Worm (Caenorhabditis elegans) whole organism, L1 larva: ENCODE results near the gene nhr-87.

ENCODE experiments used
- C04F5.9 ChIP-seq: sonication (generic microtip); optimal IDR thresholded peaks from 2 replicates; lab custom pipeline; 2016; ENCODE audit warnings: missing genetic modification characterization, missing compliant biosample characterization
- F16B12.6 ChIP-seq: fragments of 150-350 bp; optimal IDR thresholded peaks from 2 replicates; lab custom pipeline; 2014; ENCODE audit warnings: missing biosample characterization, missing genetic modification characterization
- Y116A8C.19 ChIP-seq: sonication (generic microtip); optimal IDR thresholded peaks from 2 replicates; lab custom pipeline; 2016; ENCODE audit warnings: missing compliant biosample characterization, missing genetic modification characterization, borderline replicate concordance
- alr-1 ChIP-seq: fragments of 200-800 bp; sonication (Bioruptor generic); optimal IDR thresholded peaks from 2 replicates; lab custom pipeline; 2018; ENCODE audit warnings: borderline replicate concordance, mild to moderate bottlenecking, missing genetic modification characterization, missing compliant biosample characterization
- blmp-1 ChIP-seq: fragments of 150-350 bp; optimal IDR thresholded peaks from 2 replicates; lab custom pipeline; 2014; ENCODE audit warnings: missing biosample characterization, missing genetic modification characterization
- ceh-8 ChIP-seq: fragments of 200-800 bp; sonication (Bioruptor generic); optimal IDR thresholded peaks from 2 replicates; lab custom pipeline; 2018; ENCODE audit warnings: mild to moderate bottlenecking, missing genetic modification characterization, moderate library complexity, missing compliant biosample characterization
- ceh-82 ChIP-seq, 3 experiments: fragments of 150-350 bp in 1 of 3; sonication (generic microtip) in 2 of 3; optimal IDR thresholded peaks; 2 replicates each; lab custom pipeline; 2014 to 2017; ENCODE audit warnings: missing biosample characterization in 3 of 3, missing genetic modification characterization in 3 of 3
- dpl-1 ChIP-seq, 3 experiments: fragments of 150-350 bp in 2 of 3; sonication (generic microtip) in 1 of 3; optimal IDR thresholded peaks; 2 replicates each; lab custom pipeline; 2014 to 2017; ENCODE audit warnings: missing biosample characterization in 3 of 3, missing genetic modification characterization in 3 of 3, missing genetic modification reagents in 3 of 3
- dsc-1 ChIP-seq: sonication (generic microtip); optimal IDR thresholded peaks from 2 replicates; lab custom pipeline; 2016; ENCODE audit warnings: mild to moderate bottlenecking, missing genetic modification characterization, missing compliant biosample characterization
- efl-1 ChIP-seq, 4 experiments: fragments of 150-350 bp; optimal IDR thresholded peaks in 3 of 4; peaks in 1 of 4; 1 replicate in 1 of 4; 2 replicates in 3 of 4; lab custom pipeline; 2014; ENCODE audit warnings: missing biosample characterization in 2 of 4, missing genetic modification characterization in 2 of 4, missing genetic modification reagents in 2 of 4
- efl-3 ChIP-seq: fragments of 200-800 bp; sonication (Bioruptor generic); optimal IDR thresholded peaks from 2 replicates; lab custom pipeline; 2018; ENCODE audit warnings: mild to moderate bottlenecking, missing genetic modification characterization, missing compliant biosample characterization
- ets-5 ChIP-seq: fragments of 200-800 bp; sonication (Bioruptor generic); IDR thresholded peaks from 2 replicates; pipeline ENCODE4 v1.3.6; 2022; ENCODE audit warnings: missing genetic modification characterization, missing compliant biosample characterization
- fkh-10 ChIP-seq: sonication (generic microtip); optimal IDR thresholded peaks from 2 replicates; lab custom pipeline; 2017; ENCODE audit warnings: missing biosample characterization, missing genetic modification reagents, missing genetic modification characterization
- fkh-4 ChIP-seq: sonication (generic microtip); optimal IDR thresholded peaks from 2 replicates; lab custom pipeline; 2016; ENCODE audit warnings: missing compliant biosample characterization, missing genetic modification characterization, borderline replicate concordance
- grh-1 ChIP-seq: fragments of 200-800 bp; sonication (Bioruptor generic); IDR thresholded peaks from 2 replicates; pipeline ENCODE4 v1.3.6; 2022; ENCODE audit warnings: missing genetic modification reagents, missing genetic modification characterization, missing compliant biosample characterization
- hpl-2 ChIP-seq: fragments of 150-350 bp; optimal IDR thresholded peaks from 2 replicates; lab custom pipeline; 2014; ENCODE audit warnings: missing biosample characterization, missing genetic modification reagents, missing genetic modification characterization
- irx-1 ChIP-seq: sonication (generic microtip); optimal IDR thresholded peaks from 2 replicates; lab custom pipeline; 2016; ENCODE audit warnings: missing genetic modification characterization, missing compliant biosample characterization
- isw-1 ChIP-seq: fragments of 200-800 bp; sonication (Bioruptor generic); IDR thresholded peaks from 2 replicates; pipeline ENCODE4 v1.3.6; 2022; ENCODE audit warnings: missing genetic modification characterization, missing compliant biosample characterization
- jun-1 ChIP-seq: fragments of 150-350 bp; optimal IDR thresholded peaks from 2 replicates; lab custom pipeline; 2014; ENCODE audit warnings: missing biosample characterization, missing genetic modification reagents, missing genetic modification characterization
- lin-13 ChIP-seq: fragments of 150-350 bp; optimal IDR thresholded peaks from 2 replicates; lab custom pipeline; 2014; ENCODE audit warnings: missing biosample characterization, missing genetic modification reagents, missing genetic modification characterization
- lin-14 ChIP-seq: fragments of 200-800 bp; sonication (Bioruptor generic); optimal IDR thresholded peaks from 2 replicates; lab custom pipeline; 2018; ENCODE audit warnings: mild to moderate bottlenecking, missing genetic modification characterization, moderate library complexity, missing compliant biosample characterization
- lin-35 ChIP-seq, 2 experiments: fragments of 150-350 bp; optimal IDR thresholded peaks; 2 replicates each; lab custom pipeline; 2014; ENCODE audit warnings: missing biosample characterization in 2 of 2, missing genetic modification characterization in 2 of 2, missing genetic modification reagents in 2 of 2
- lin-39 ChIP-seq: fragments of 150-350 bp; optimal IDR thresholded peaks from 2 replicates; lab custom pipeline; 2014; ENCODE audit warnings: missing biosample characterization, missing genetic modification reagents, missing genetic modification characterization
- lsy-2 ChIP-seq, 2 experiments: fragments of 150-350 bp; optimal IDR thresholded peaks; 2 replicates each; lab custom pipeline; 2014; ENCODE audit warnings: missing biosample characterization in 2 of 2, missing genetic modification characterization in 2 of 2
- mdl-1 ChIP-seq, 2 experiments: fragments of 150-350 bp; optimal IDR thresholded peaks; 2 replicates each; lab custom pipeline; 2014 to 2017; ENCODE audit warnings: missing biosample characterization in 2 of 2, missing genetic modification characterization in 2 of 2, inconsistent platforms in 1 of 2
- mef-2 ChIP-seq: fragments of 150-350 bp; optimal IDR thresholded peaks from 2 replicates; lab custom pipeline; 2014; ENCODE audit warnings: missing biosample characterization, missing genetic modification characterization
- nhr-237 ChIP-seq: fragments of 150-350 bp; optimal IDR thresholded peaks from 2 replicates; lab custom pipeline; 2014; ENCODE audit warnings: missing biosample characterization, missing genetic modification characterization
- nhr-71 ChIP-seq: sonication (generic microtip); optimal IDR thresholded peaks from 2 replicates; lab custom pipeline; 2016; ENCODE audit warnings: mild to moderate bottlenecking, missing genetic modification characterization, moderate library complexity, missing compliant biosample characterization
- nhr-85 ChIP-seq: sonication (generic microtip); peaks from one replicate; lab custom pipeline; 2016; ENCODE audit warnings: missing genetic modification characterization, inconsistent platforms, missing compliant biosample characterization
- pax-3 ChIP-seq: fragments of 200-800 bp; sonication (Bioruptor generic); optimal IDR thresholded peaks from 2 replicates; lab custom pipeline; 2018; ENCODE audit warnings: mild to moderate bottlenecking, missing genetic modification characterization, moderate library complexity, missing compliant biosample characterization
- sox-4 ChIP-seq: sonication (generic microtip); optimal IDR thresholded peaks from 2 replicates; lab custom pipeline; 2016; ENCODE audit warnings: missing genetic modification characterization, missing compliant biosample characterization
- sup-37 ChIP-seq: fragments of 200-800 bp; sonication (Bioruptor generic); optimal IDR thresholded peaks from 2 replicates; lab custom pipeline; 2018; ENCODE audit warnings: mild to moderate bottlenecking, missing genetic modification characterization, missing compliant biosample characterization
- swsn-7 ChIP-seq: sonication (generic microtip); optimal IDR thresholded peaks from 2 replicates; lab custom pipeline; 2016; ENCODE audit warnings: missing genetic modification characterization, missing compliant biosample characterization
- tlp-1 ChIP-seq: fragments of 150-350 bp; optimal IDR thresholded peaks from 2 replicates; lab custom pipeline; 2014; ENCODE audit warnings: missing biosample characterization, missing genetic modification characterization
- unc-98 ChIP-seq: fragments of 200-800 bp; sonication (Bioruptor generic); IDR thresholded peaks from 2 replicates; pipeline ENCODE4 v1.3.6; 2022; ENCODE audit warnings: missing genetic modification characterization, missing compliant biosample characterization
- ztf-11 ChIP-seq, 2 experiments: sonication (generic microtip); optimal IDR thresholded peaks; 2 replicates each; lab custom pipeline; 2016 to 2017; ENCODE audit warnings: missing genetic modification characterization in 2 of 2, missing biosample characterization in 1 of 2, missing compliant biosample characterization in 1 of 2
- ztf-4 ChIP-seq: fragments of 150-350 bp; optimal IDR thresholded peaks from 2 replicates; lab custom pipeline; 2014; ENCODE audit warnings: missing biosample characterization, missing genetic modification characterization

nhr-87 gene

DNA sequence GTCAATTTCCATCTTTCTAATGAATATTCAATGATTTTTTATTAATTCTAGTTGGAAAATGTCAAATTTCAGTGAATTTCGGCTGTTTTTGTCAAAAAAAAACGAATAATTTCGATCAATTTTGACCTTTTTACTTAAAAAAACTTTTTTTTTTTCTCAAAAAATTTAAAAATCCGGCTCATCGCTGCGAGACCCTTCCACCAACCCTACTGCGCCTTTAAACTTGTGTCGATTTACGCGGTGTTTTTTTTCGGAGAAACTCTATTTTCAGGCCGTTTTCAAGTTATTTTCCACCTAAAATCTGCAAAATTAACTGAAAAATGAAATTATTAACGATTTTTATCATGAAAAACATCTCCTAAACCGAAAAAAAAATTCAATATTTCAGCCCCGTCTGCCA lies 23.0 kb upstream of the nhr-87 start:
- TF ChIP-seq blmp-1 (tag; lab: Kevin White, UChicago) (no peak), efl-1 (optimal IDR thresholded peaks at IDR 0.05; lab: Kevin White, UChicago) (peak in 1 of 2 experiments; percentile 54), efl-1 (GFP tag; optimal IDR thresholded peaks at IDR 0.05 in 1 of 2; lab: Kevin White, UChicago) (peak in 1 of 2 experiments; percentile 8), sup-37 (GFP tag; lab: Kevin White, UChicago) (no peak), ztf-11 (tag; optimal IDR thresholded peaks at IDR 0.05; lab: Kevin White, UChicago) (no peak), sox-4 (no peak), dpl-1 (GFP tag; optimal IDR thresholded peaks at IDR 0.05; lab: Kevin White, UChicago) (peak in 1 of 3 experiments; percentile 4), isw-1 (no peak), mdl-1 (tag; optimal IDR thresholded peaks at IDR 0.05; lab: Kevin White, UChicago) (no peak), ceh-8 (GFP tag; lab: Kevin White, UChicago) (no peak), swsn-7 (no peak)

DNA sequence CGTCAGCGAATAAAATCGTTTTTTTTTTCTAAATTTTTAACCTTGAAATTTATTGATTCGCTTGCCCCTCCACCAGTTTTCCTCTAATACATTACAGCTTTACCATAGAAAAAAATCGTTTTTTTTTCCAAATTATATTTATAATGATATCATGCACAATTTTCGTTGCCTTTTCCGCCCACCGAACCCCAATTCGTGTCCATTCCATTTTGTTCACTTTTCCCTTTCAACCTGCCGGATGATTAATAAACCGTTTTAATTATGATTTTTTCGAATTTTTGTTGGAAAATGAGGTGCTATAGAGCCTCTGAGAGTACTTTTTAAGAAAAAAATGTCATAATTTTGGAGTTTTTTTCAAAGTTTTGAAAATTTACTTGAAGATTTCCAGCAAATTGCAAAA lies 22.5 kb upstream of the nhr-87 start, which contains the start of gene set-23:
Gene set-23, plus strand, starts transcription at position 301 of the 400 bp plus-strand sequence.
- TF ChIP-seq nhr-85 (tag; lab: Kevin White, UChicago) (no peak), efl-1 (optimal IDR thresholded peaks at IDR 0.05; lab: Kevin White, UChicago) (no peak), efl-1 (GFP tag; optimal IDR thresholded peaks at IDR 0.05 in 1 of 2; lab: Kevin White, UChicago) (no peak), C04F5.9 (tag; lab: Kevin White, UChicago) (no peak), lin-14 (GFP tag; lab: Kevin White, UChicago) (no peak), mef-2 (tag; lab: Kevin White, UChicago) (no peak), efl-3 (GFP tag; lab: Kevin White, UChicago) (no peak), lin-35 (GFP tag; optimal IDR thresholded peaks at IDR 0.05; lab: Kevin White, UChicago) (no peak), dsc-1 (tag; lab: Kevin White, UChicago) (no peak), fkh-4 (no peak), sox-4 (no peak), irx-1 (tag; lab: Kevin White, UChicago) (no peak), ceh-82 (tag; optimal IDR thresholded peaks at IDR 0.05; lab: Kevin White, UChicago) (no peak), tlp-1 (tag; lab: Kevin White, UChicago) (no peak), mdl-1 (tag; optimal IDR thresholded peaks at IDR 0.05; lab: Kevin White, UChicago) (no peak), nhr-237 (tag; lab: Kevin White, UChicago) (no peak), fkh-10 (GFP tag; lab: Kevin White, UChicago) (no peak)
- TF ChIP-seq, all 84 proteins: peak for 0

DNA sequence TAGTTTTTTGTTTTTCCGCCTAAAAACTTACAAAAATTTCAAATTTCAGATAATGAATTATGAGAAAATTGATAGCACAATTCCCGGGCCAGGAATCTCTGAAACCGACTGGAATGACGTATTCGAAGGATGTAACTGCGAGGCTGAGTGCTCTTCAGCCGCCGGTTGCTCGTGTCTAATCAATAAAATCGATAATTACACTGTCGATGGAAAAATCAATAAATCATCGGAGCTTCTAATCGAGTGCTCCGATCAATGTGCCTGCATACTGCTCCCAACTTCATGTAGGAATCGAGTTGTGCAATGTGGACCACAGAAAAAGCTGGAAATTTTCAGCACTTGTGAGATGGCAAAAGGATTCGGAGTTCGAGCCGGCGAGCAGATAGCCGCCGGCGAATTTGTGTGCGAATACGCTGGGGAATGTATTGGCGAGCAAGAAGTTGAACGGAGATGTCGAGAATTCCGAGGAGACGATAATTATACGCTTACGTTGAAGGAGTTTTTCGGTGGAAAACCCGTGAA lies 20.8 kb upstream of the nhr-87 start:
- no peak for TF ChIP-seq ztf-4 (tag; lab: Kevin White, UChicago)
- TF ChIP-seq grh-1 (GFP tag; lab: Robert Waterston, UW) = no peak
- no peak for TF ChIP-seq jun-1 (tag; lab: Kevin White, UChicago)
- TF ChIP-seq ets-5 (GFP tag; lab: Robert Waterston, UW) = no peak
- TF ChIP-seq alr-1 = no peak
- TF ChIP-seq efl-3 (GFP tag; lab: Kevin White, UChicago) = no peak
- no peak for TF ChIP-seq nhr-71 (tag; lab: Kevin White, UChicago)
- TF ChIP-seq F16B12.6 (tag; lab: Kevin White, UChicago) = no peak
- no peak for TF ChIP-seq ceh-8 (GFP tag; lab: Kevin White, UChicago)
- TF ChIP-seq Y116A8C.19 = no peak
- TF ChIP-seq ztf-11 (tag; optimal IDR thresholded peaks at IDR 0.05; lab: Kevin White, UChicago) = no peak
- no peak for TF ChIP-seq hpl-2 (GFP tag; lab: Kevin White, UChicago)
- TF ChIP-seq unc-98 (GFP tag; lab: Robert Waterston, UW) = no peak
- TF ChIP-seq, all 84 proteins: peak for 0

DNA sequence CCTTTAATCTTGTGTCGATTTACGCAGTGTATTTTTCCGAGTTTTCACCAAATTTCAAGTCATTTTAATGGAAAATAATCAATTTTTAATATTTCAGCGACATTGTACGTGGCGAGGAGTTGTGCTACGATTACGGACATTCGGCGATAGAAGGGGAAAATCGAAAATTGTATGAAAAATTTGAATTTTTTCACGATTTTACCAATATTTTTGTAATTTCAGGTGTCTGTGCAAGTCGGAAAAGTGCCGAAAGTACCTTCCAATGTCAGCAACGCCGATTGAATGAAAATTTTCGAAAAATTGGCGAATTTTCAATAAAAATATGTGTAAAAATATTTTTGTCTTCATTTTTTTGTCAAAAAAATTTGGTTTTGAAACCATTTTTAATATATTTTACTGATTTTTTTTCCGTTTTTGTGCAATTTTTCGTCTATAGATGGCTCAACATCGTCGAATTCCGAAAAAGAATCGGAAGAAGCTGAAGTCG lies 18.5 kb upstream of the nhr-87 start, which contains the start of gene Y41D4B.11:
Gene Y41D4B.11, plus strand, starts transcription at position 437 of the 487 bp plus-strand sequence.
- TF ChIP-seq lin-39 (tag; lab: Kevin White, UChicago) (no peak), pax-3 (no peak), lsy-2 (tag; optimal IDR thresholded peaks at IDR 0.05; lab: Kevin White, UChicago) (no peak), lin-13 (GFP tag; lab: Kevin White, UChicago) (no peak), fkh-4 (no peak)
- TF ChIP-seq, all 84 proteins: peak for 0
